Worm (Caenorhabditis elegans): ENCODE data around the gene F43D2.7.

Gene F43D2.7

DNA sequence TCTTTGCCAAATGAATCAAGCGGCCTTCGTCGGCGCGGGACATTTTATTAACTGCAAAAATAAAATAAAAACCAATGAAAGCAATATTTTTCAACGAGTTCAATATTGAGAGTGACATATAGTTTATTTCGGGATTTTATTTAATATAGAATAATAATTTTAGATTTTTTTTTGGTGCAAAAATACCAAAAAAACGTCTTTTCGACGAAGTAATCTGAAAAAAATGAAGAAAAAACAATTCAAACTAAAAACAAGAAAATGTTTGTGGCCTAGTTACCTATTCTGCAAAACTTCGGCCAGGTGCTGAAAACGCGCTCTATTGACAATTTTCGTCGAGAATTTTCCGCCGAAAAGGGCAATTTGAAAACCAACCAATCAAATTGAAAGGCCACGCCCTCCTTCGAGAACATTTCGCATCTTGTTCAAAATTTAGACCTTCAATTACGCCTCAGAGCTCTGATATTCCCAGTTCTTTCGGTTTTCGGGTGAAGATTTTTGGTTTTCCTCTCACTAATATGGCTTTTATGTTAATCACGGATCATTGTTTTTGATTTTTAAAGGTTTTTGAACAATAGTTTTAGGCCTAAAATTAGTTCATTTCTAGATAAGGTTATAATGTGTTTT is 45.6 kb upstream of the F43D2.7 start, which contains the start of gene C47E8.4 (continued):
- no peak for TF ChIP-seq attf-4 (tag; optimal IDR thresholded peaks at IDR 0.05)
- no peak for TF ChIP-seq ceh-62 (tag; optimal IDR thresholded peaks at IDR 0.05)
- peak; percentile 99 for TF ChIP-seq nhr-11 (tag; optimal IDR thresholded peaks at IDR 0.05)
- no peak for TF ChIP-seq F44E2.7 (GFP tag; IDR thresholded peaks at IDR 0.05)
- TF ChIP-seq tag-97 (GFP tag; IDR thresholded peaks at IDR 0.05) = peak; percentile 96
- TF ChIP-seq mep-1 (tag; optimal IDR thresholded peaks at IDR 0.05) = peak; percentile 98
- peak; percentile 94 for TF ChIP-seq nhr-25 (tag; optimal IDR thresholded peaks at IDR 0.05; ENCODE audit: borderline replicate concordance, insufficient read depth)
- peak in 1 of 2 experiments; percentile 62 for TF ChIP-seq ZK546.5 (tag; optimal IDR thresholded peaks at IDR 0.05)
- TF ChIP-seq mes-2 (tag; optimal IDR thresholded peaks at IDR 0.05; ENCODE audit: poor library complexity, severe bottlenecking) = peak; percentile 99
- TF ChIP-seq dve-1 (tag; optimal IDR thresholded peaks at IDR 0.05; ENCODE audit: insufficient read depth) = peak; percentile 99
- peak in 1 of 2 experiments; percentile 48 for TF ChIP-seq mdl-1 (tag; optimal IDR thresholded peaks at IDR 0.05)
- peak; percentile 68 for TF ChIP-seq nhr-76 (tag; optimal IDR thresholded peaks at IDR 0.05)
- peak; percentile 82 for TF ChIP-seq nhr-10 (tag; optimal IDR thresholded peaks at IDR 0.05)
- TF ChIP-seq ceh-28 (tag; optimal IDR thresholded peaks at IDR 0.05) = no peak
- peak; percentile 56 to 99 for TF ChIP-seq unc-62 (GFP tag; optimal IDR thresholded peaks at IDR 0.05 in 1 of 2)
- no peak for TF ChIP-seq unc-62 (tag; optimal IDR thresholded peaks at IDR 0.05)
- peak; percentile 28 for TF ChIP-seq snpc-4 (tag; optimal IDR thresholded peaks at IDR 0.05)
- TF ChIP-seq dmd-8 (GFP tag; IDR thresholded peaks at IDR 0.05) = no peak
- no peak for TF ChIP-seq R02D3.7 (tag; optimal IDR thresholded peaks at IDR 0.05)
- TF ChIP-seq duxl-1 (tag; optimal IDR thresholded peaks at IDR 0.05; ENCODE audit: poor library complexity) = peak; percentile 96
- peak; percentile 88 for TF ChIP-seq sdz-12 (GFP tag; optimal IDR thresholded peaks at IDR 0.05)

- TF ChIP-seq madf-9 (GFP tag; conservative IDR thresholded peaks at IDR 0.05) = no peak
- 0 out of 2 replicates have a peak, but pooled peaks have one; percentile 9 for TF ChIP-seq mdt-29 (GFP tag; IDR thresholded peaks at IDR 0.05)
- TF ChIP-seq lim-7 (GFP tag; IDR thresholded peaks at IDR 0.05) = 0 out of 2 replicates have a peak, but pooled peaks have one; percentile 22
- no peak for TF ChIP-seq lin-29 (GFP tag; IDR thresholded peaks at IDR 0.05)
- TF ChIP-seq snpc-1.2 (GFP tag; IDR thresholded peaks at IDR 0.05) = no peak
- TF ChIP-seq sdz-12 (GFP tag; optimal IDR thresholded peaks at IDR 0.05) = no peak
- peak; percentile 54 for TF ChIP-seq ama-1 (optimal IDR thresholded peaks at IDR 0.05)
- TF ChIP-seq vab-7 (GFP tag; IDR thresholded peaks at IDR 0.05) = no peak
- no peak for TF ChIP-seq daf-16 (GFP tag; optimal IDR thresholded peaks at IDR 0.05)
- TF ChIP-seq daf-16 (tag; optimal IDR thresholded peaks at IDR 0.05) = no peak
- TF ChIP-seq nhr-48 (tag; optimal IDR thresholded peaks at IDR 0.05) = no peak
- no peak for TF ChIP-seq nhr-28 (tag; optimal IDR thresholded peaks at IDR 0.05)
Measured at ce11 chrV:14684359-14685312, 44.7 kb upstream of the F43D2.7 start, which contains the start of gene hsp-90. TSS of gene hsp-90 (plus strand) at chrV:14684918.

ce11 chrV:14683926-14684325 is 44.0 kb upstream of the F43D2.7 start:
- TF ChIP-seq ceh-62 (tag; optimal IDR thresholded peaks at IDR 0.05) (no peak), dve-1 (tag; optimal IDR thresholded peaks at IDR 0.05; ENCODE audit: insufficient read depth) (no peak), ctbp-1 (GFP tag; IDR thresholded peaks at IDR 0.05) (no peak), lir-3 (tag; optimal IDR thresholded peaks at IDR 0.05) (no peak), Y5F2A.4 (GFP tag; optimal IDR thresholded peaks at IDR 0.05) (no peak), ceh-44 (GFP tag; IDR thresholded peaks at IDR 0.05) (no peak), spr-1 (tag; optimal IDR thresholded peaks at IDR 0.05) (no peak)

Measured in whole organism, L4 larva.